ENCODE assay signal across 2 worm cellular contexts in genomic region chrIV:4369116-4369515, ce11.
TF ChIP-seq lines count a peak whose summit lies in the region.

No protein-coding gene starts in this region.

TF ChIP-seq in whole organism, L4 larva, 104 proteins besides CTCF, POLR2A, EP300 and RAD21:
- TF ChIP-seq T26A8.4 (GFP tag; IDR thresholded peaks at IDR 0.05; lab: Robert Waterston, UW) (no peak), unc-62 (GFP tag; optimal IDR thresholded peaks at IDR 0.05 in 1 of 2; lab: Kevin White, UChicago) (peak in 1 of 2 experiments; percentile 95), unc-62 (tag; optimal IDR thresholded peaks at IDR 0.05; lab: Kevin White, UChicago) (no peak), aha-1 (tag; lab: Kevin White, UChicago) (peak; percentile 53)

TF ChIP-seq in whole organism, young adult, 124 proteins besides CTCF, POLR2A, EP300 and RAD21:
- TF ChIP-seq zfh-2 (GFP tag; conservative IDR thresholded peaks at IDR 0.05; lab: Robert Waterston, UW): 0 out of 2 replicates have a peak, but pooled peaks have one; percentile 8
- TF ChIP-seq ceh-58 (GFP tag; IDR thresholded peaks at IDR 0.05; lab: Robert Waterston, UW): no peak
